Fruit fly (Drosophila melanogaster): Measurements from ENCODE around the gene ppk5.
A peak's percentile ranks its signal among the peaks of the same experiment; 100 is the strongest.

Gene ppk5

DNA sequence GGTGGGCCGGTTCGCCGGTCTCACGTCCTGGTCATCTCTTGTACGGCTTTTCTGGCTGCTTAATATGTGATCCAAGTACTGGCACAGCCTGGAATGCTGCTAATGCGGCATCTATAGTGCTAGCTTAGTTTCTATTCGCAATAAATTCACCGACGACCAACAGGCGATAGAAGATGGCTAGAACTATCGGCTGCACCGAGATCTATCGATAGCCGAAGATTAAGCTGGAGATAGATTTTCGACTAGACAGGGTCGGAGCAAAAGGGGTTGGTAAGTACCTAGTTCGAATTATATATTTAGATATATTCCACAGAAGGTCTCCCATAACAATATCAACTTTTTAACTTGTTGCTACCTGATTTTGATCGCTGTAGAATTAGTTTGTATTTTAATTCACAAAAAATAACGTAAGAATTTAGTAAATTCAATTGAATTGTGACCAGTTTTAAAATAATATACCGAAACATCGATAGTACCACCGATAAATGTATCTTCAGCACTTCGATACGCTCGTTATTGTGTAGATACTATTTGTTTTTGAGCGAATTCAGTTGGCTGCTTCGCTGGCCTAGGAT, 27.0 kb upstream of the ppk5 start, which contains the start of the genes Glg1 and M6 (continued):
- TF ChIP-seq zfh1 (GFP tag; IDR thresholded peaks at IDR 0.05) (peak; percentile 57; the same call in 2 of the 3 replicates), ash1 (GFP tag; optimal IDR thresholded peaks at IDR 0.05) (no peak), z (GFP tag; IDR thresholded peaks at IDR 0.05) (no peak), Hsf (GFP tag; optimal IDR thresholded peaks at IDR 0.05) (peak; percentile 73), Chrac-16 (GFP tag; optimal IDR thresholded peaks at IDR 0.05) (peak; percentile 62), Fer3 (tag; optimal IDR thresholded peaks at IDR 0.05) (peak; percentile 17), Atf6 (GFP tag; IDR thresholded peaks at IDR 0.05) (no peak), Dad (GFP tag; optimal IDR thresholded peaks at IDR 0.05) (peak; percentile 49), CG6654 (GFP tag; optimal IDR thresholded peaks at IDR 0.05) (no peak), CG12104 (GFP tag; optimal IDR thresholded peaks at IDR 0.05) (no peak), trh (GFP tag; optimal IDR thresholded peaks at IDR 0.05) (peak; percentile 23), Mrtf (GFP tag; IDR thresholded peaks at IDR 0.05) (peak; percentile 61; the same call in 2 of the 3 replicates), dysf (GFP tag; IDR thresholded peaks at IDR 0.05) (peak; percentile 55; the same call in 2 of the 3 replicates), danr (GFP tag; IDR thresholded peaks at IDR 0.05) (no peak), kni (GFP tag; optimal IDR thresholded peaks at IDR 0.05) (peak; percentile 40), CG14014 (GFP tag; IDR thresholded peaks at IDR 0.05) (peak; percentile 49; the same call in 1 of the 2 replicates), CG31388 (GFP tag; optimal IDR thresholded peaks at IDR 0.05) (no peak), CG7786 (GFP tag; optimal IDR thresholded peaks at IDR 0.05) (peak; percentile 72), yki (optimal IDR thresholded peaks at IDR 0.05) (no peak), sisA (GFP tag; IDR thresholded peaks at IDR 0.05) (peak; percentile 17; the same call in 1 of the 2 replicates), Hey (tag; optimal IDR thresholded peaks at IDR 0.05) (no peak), sens (GFP tag) (peak; percentile 95), CG6683 (GFP tag; optimal IDR thresholded peaks at IDR 0.05) (peak; percentile 8), CG8388 (GFP tag; optimal IDR thresholded peaks at IDR 0.05) (peak; percentile 40), CG15696 (tag; optimal IDR thresholded peaks at IDR 0.05) (peak; percentile 66), aop (GFP tag; IDR thresholded peaks at IDR 0.05) (0 out of 2 replicates have a peak, but pooled peaks have one; percentile 17), slp2 (GFP tag; optimal IDR thresholded peaks at IDR 0.05) (peak; percentile 2), crp (GFP tag; optimal IDR thresholded peaks at IDR 0.05) (peak in 1 of 2 experiments; percentile 29), Hand (GFP tag; optimal IDR thresholded peaks at IDR 0.05) (no peak), CG16779 (GFP tag; IDR thresholded peaks at IDR 0.05) (no peak), D19B (GFP tag; optimal IDR thresholded peaks at IDR 0.05) (peak; percentile 21), HLHmδ (GFP tag; optimal IDR thresholded peaks at IDR 0.05) (no peak), CG3726 (GFP tag; IDR thresholded peaks at IDR 0.05) (no peak), Deaf1 (tag; optimal IDR thresholded peaks at IDR 0.05) (peak; percentile 59), CG10209 (GFP tag; optimal IDR thresholded peaks at IDR 0.05) (peak; percentile 55), sens-2 (GFP tag; IDR thresholded peaks at IDR 0.05) (peak; percentile 35; the same call in 1 of the 2 replicates), fru (optimal IDR thresholded peaks at IDR 0.05) (no peak), CG12391 (tag; optimal IDR thresholded peaks at IDR 0.05) (peak; percentile 80), CG11695 (GFP tag; IDR thresholded peaks at IDR 0.05) (peak; percentile 54; the same call in 2 of the 3 replicates), ase (GFP tag; IDR thresholded peaks at IDR 0.05) (peak; percentile 57; the same call in 2 of the 3 replicates), wdn (GFP tag; IDR thresholded peaks at IDR 0.05) (peak; percentile 48; the same call in 1 of the 2 replicates), CG10979 (tag; optimal IDR thresholded peaks at IDR 0.05) (peak; percentile 57), CG34224 (GFP tag; IDR thresholded peaks at IDR 0.05; ENCODE audit: partially characterized antibody) (peak; percentile 89), CG16813 (GFP tag; IDR thresholded peaks at IDR 0.05; ENCODE audit: partially characterized antibody) (peak; percentile 96), CG10366 (GFP tag; IDR thresholded peaks at IDR 0.05) (peak; percentile 54; the same call in 1 of the 2 replicates), dmrt11E (tag; optimal IDR thresholded peaks at IDR 0.05) (peak; percentile 51), CG7987 (GFP tag; optimal IDR thresholded peaks at IDR 0.05) (no peak), CG15514 (GFP tag; optimal IDR thresholded peaks at IDR 0.05) (peak; percentile 72), eve (GFP tag; optimal IDR thresholded peaks at IDR 0.05) (no peak), amos (GFP tag; IDR thresholded peaks at IDR 0.05; ENCODE audit: partially characterized antibody) (peak; percentile 93)

Data from whole organism, embryonic.